Worm (Caenorhabditis elegans): ENCODE results near the gene pitr-1.

- TF ChIP-seq unc-130 (GFP tag; optimal IDR thresholded peaks at IDR 0.05) (no peak), zfh-2 (GFP tag; conservative IDR thresholded peaks at IDR 0.05) (no peak), K11D2.4 (GFP tag; IDR thresholded peaks at IDR 0.05) (no peak), snpc-4 (GFP tag; optimal IDR thresholded peaks at IDR 0.05) (no peak), snpc-4 (tag; optimal IDR thresholded peaks at IDR 0.05) (no peak), ztf-3 (GFP tag; optimal IDR thresholded peaks at IDR 0.05) (no peak), K12H6.12 (tag; optimal IDR thresholded peaks at IDR 0.05) (no peak), lsy-27 (tag; optimal IDR thresholded peaks at IDR 0.05; ENCODE audit: borderline replicate concordance, insufficient read depth) (no peak), ama-1 (optimal IDR thresholded peaks at IDR 0.05) (no peak), ama-1 (GFP tag; optimal IDR thresholded peaks at IDR 0.05) (no peak)
Observed at ce11 chrIV:7440238-7440637, 46.4 kb downstream of the pitr-1 start.

Measured in whole organism, young adult.